Worm (Caenorhabditis elegans): ENCODE data around the gene srb-3.

Gene srb-3

DNA sequence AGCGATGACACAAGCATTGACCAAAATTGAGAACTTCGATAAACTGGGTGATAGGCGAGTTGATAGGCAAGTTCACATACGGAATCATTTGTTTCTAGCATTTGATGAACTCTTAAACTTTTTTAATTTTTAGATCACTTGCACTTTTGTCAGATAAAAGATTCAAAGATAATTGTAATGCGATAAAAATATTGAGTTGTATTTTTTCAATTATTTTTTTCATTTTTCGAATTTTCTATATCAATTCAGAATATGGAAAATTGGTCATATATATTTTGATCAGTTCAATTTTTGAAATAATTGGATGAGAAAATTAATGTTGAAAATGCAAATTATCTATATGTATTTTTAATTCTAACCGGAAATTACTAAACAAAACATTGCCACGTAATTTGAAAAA lies at the start of gene srb-3:
Gene srb-3, minus strand, starts transcription at position 101 of the 400 bp plus-strand sequence.
- TF ChIP-seq ceh-82 (tag; optimal IDR thresholded peaks at IDR 0.05), result no peak
- TF ChIP-seq pha-4 (GFP tag; IDR thresholded peaks at IDR 0.05), result no peak
- no peak for TF ChIP-seq pha-4 (tag; optimal IDR thresholded peaks at IDR 0.05)
- TF ChIP-seq dmd-8 (GFP tag; IDR thresholded peaks at IDR 0.05), result no peak
- TF ChIP-seq nhr-25 (tag; optimal IDR thresholded peaks at IDR 0.05; ENCODE audit: borderline replicate concordance, insufficient read depth), result no peak
- TF ChIP-seq lim-7 (GFP tag; IDR thresholded peaks at IDR 0.05), result no peak
- no peak for TF ChIP-seq unc-39 (tag; optimal IDR thresholded peaks at IDR 0.05)
- TF ChIP-seq D1046.2 (GFP tag; IDR thresholded peaks at IDR 0.05), result no peak
- TF ChIP-seq nhr-11 (tag; optimal IDR thresholded peaks at IDR 0.05), result no peak
- TF ChIP-seq lin-29 (GFP tag; IDR thresholded peaks at IDR 0.05), result no peak

DNA sequence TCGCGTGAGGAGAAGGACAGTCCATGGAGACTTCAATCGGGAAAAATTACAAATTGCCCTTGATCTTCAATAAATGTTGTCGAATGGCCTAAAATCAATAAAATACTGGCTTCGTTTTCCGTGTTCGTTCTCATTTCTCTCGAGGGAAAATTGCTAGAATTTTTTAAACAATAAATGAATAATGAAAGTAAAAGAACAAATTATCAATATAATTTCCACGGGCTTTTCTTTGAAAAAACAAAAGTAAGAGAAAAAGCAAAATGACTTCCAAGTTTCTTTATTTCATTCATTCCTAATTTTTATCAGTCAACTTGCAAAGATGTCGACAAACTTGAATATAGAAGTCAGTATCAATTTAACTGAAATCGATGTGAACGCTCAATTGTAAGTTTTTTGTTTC lies 46.0 kb upstream of the srb-3 start, which contains the start of gene C34F11.1:
Gene C34F11.1, plus strand, starts transcription at position 301 of the 400 bp plus-strand sequence.
- TF ChIP-seq hlh-11 (tag; optimal IDR thresholded peaks at IDR 0.05), result no peak
- no peak for TF ChIP-seq Y48G9A.11 (GFP tag; IDR thresholded peaks at IDR 0.05)
- no peak for TF ChIP-seq F44E2.7 (GFP tag; IDR thresholded peaks at IDR 0.05)
- TF ChIP-seq Y5F2A.4 (GFP tag; optimal IDR thresholded peaks at IDR 0.05), result no peak
- TF ChIP-seq mxl-3 (GFP tag; optimal IDR thresholded peaks at IDR 0.05), result no peak
- TF ChIP-seq madf-5 (GFP tag; IDR thresholded peaks at IDR 0.05), result no peak

DNA sequence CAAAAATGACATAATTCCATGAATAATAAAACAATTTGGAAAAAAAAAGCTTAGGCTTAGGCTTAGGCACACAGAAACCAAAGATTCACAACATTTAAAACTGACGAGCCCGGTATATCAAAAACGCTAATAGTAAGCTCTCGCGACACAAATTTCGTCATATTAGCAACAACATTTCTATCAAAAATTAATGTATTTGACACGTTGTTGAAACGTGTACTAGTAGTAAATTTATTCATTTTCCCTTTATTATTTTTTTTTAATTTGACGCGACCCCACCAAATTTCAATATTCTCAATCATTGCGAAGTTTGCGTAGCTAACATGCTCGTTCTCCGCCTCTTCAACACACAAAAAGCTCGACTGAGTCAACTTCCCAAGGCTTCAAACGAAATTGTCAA lies 45.3 kb upstream of the srb-3 start, which contains the start of gene C34F11.2:
Gene C34F11.2, plus strand, starts transcription at position 301 of the 400 bp plus-strand sequence.
- TF ChIP-seq D1046.2 (GFP tag; IDR thresholded peaks at IDR 0.05), result no peak
- TF ChIP-seq nhr-111 (GFP tag; optimal IDR thresholded peaks at IDR 0.05), result no peak
- TF ChIP-seq ctbp-1 (GFP tag; IDR thresholded peaks at IDR 0.05), result no peak
- TF ChIP-seq duxl-1 (tag; optimal IDR thresholded peaks at IDR 0.05; ENCODE audit: poor library complexity), result no peak
- TF ChIP-seq aha-1 (tag), result peak; percentile 90
- TF ChIP-seq set-16 (GFP tag; IDR thresholded peaks at IDR 0.05), result no peak
- no peak for TF ChIP-seq ZK337.2 (GFP tag; IDR thresholded peaks at IDR 0.05)

DNA sequence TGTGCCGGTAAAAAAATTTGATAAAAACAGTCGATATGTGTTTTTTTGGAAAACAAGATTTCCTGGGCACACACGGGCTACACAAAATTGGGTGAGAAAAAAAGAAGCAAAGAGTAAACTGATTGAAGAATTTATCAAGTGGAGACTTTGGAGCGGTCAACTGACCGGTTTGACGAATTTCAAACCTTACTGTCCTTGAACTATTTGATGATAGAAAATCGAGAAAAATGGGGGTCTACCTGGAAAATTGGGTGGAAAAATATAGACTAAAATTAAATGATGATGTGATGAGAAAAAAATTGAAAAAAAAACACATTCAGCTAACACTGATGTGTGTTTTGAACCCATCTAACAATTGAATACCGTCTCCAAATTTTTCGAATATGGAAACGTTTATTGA lies 44.2 kb upstream of the srb-3 start, which contains the start of gene C34F11.8:
Gene C34F11.8, minus strand, starts transcription at position 135 of the 400 bp plus-strand sequence.
- TF ChIP-seq duxl-1 (tag; optimal IDR thresholded peaks at IDR 0.05; ENCODE audit: poor library complexity) (no peak), jun-1 (tag; optimal IDR thresholded peaks at IDR 0.05) (no peak), lin-1 (GFP tag; IDR thresholded peaks at IDR 0.05) (no peak), lin-38 (GFP tag; IDR thresholded peaks at IDR 0.05) (no peak), nhr-28 (tag; optimal IDR thresholded peaks at IDR 0.05) (peak; percentile 64), unc-62 (GFP tag; optimal IDR thresholded peaks at IDR 0.05 in 1 of 2) (peak in 1 of 2 experiments; percentile 95), unc-62 (tag; optimal IDR thresholded peaks at IDR 0.05) (no peak), F49E8.2 (tag; optimal IDR thresholded peaks at IDR 0.05; ENCODE audit: borderline replicate concordance) (no peak), ceh-32 (tag; optimal IDR thresholded peaks at IDR 0.05; ENCODE audit: poor library complexity) (no peak), aha-1 (tag) (peak; percentile 27)

DNA sequence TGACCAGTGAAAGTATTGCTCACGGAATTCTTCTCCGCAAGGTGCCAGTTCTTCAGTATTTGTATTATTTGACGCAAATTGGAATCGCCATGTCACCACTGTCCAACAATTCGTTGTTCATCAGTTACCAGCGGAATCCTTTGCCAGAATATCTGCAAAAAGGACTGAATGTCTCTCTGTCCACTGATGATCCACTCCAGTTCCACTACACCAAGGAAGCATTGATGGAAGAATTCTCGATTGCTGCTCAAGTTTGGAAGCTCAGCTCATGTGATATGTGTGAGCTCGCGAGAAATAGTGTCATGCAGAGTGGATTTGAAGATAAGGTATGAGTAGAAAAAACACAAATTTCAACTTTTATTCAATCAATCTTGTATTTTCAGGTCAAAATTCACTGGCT lies 42.5 kb upstream of the srb-3 start:
- peak in 1 of 2 experiments; percentile 86 for TF ChIP-seq unc-62 (GFP tag; optimal IDR thresholded peaks at IDR 0.05 in 1 of 2)
- TF ChIP-seq unc-62 (tag; optimal IDR thresholded peaks at IDR 0.05), result no peak
- TF ChIP-seq ceh-62 (tag; optimal IDR thresholded peaks at IDR 0.05), result no peak
- TF ChIP-seq madf-5 (GFP tag; IDR thresholded peaks at IDR 0.05), result no peak
- TF ChIP-seq nhr-28 (tag; optimal IDR thresholded peaks at IDR 0.05), result no peak
- TF ChIP-seq nhr-42 (GFP tag; IDR thresholded peaks at IDR 0.05), result no peak
- no peak for TF ChIP-seq lin-38 (GFP tag; IDR thresholded peaks at IDR 0.05)
- no peak for TF ChIP-seq pha-4 (GFP tag; IDR thresholded peaks at IDR 0.05)
- TF ChIP-seq pha-4 (tag; optimal IDR thresholded peaks at IDR 0.05), result no peak
- no peak for TF ChIP-seq aha-1 (tag)

All from whole organism, L4 larva.